Fruit fly (Drosophila melanogaster) whole organism, adult: Measurements from ENCODE around the gene peng.

Source experiments
- CG1620 ChIP-seq: fragments of 200-800 bp; sonication (Bioruptor generic); optimal IDR thresholded peaks from 2 replicates; lab custom pipeline; 2016; ENCODE audit warnings: missing biosample characterization, missing genetic modification characterization
- CG7045 ChIP-seq: fragments of 200-800 bp; sonication (Bioruptor generic); optimal IDR thresholded peaks from 2 replicates; lab custom pipeline; 2017; ENCODE audit warnings: missing biosample characterization, mild to moderate bottlenecking, missing genetic modification characterization
- Mnt ChIP-seq: fragments of 200-800 bp; sonication (Bioruptor generic); optimal IDR thresholded peaks from 2 replicates; lab custom pipeline; 2016; ENCODE audit warnings: missing biosample characterization, mild to moderate bottlenecking, missing genetic modification characterization
- ovo ChIP-seq: fragments of 200-800 bp; sonication (Bioruptor generic); optimal IDR thresholded peaks from 2 replicates; lab custom pipeline; 2016; ENCODE audit warnings: missing biosample characterization, missing genetic modification characterization

DNA sequence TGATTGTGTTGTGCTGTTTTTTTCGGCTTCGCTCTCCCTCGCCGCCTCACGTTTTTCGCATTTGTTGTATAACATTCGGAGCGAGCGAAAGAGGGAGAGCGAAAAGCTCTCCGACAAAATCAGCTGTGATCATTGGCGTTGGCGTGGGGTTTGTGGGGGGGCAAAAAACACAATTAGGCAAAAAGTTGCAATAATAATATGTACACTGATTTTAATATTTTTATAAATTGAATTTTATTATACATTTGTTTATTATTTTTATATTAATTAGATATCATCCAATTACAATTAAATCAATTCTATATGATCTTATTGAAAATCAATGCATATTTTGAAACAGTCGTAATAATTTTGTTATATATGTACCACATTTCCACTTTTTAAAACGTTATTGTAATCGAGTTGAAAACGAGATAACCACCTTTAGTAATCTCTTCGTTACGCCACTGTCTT, 26.0 kb upstream of the peng start:
- no peak for TF ChIP-seq CG1620 (GFP tag; lab: Kevin White, UChicago)
- TF ChIP-seq ovo: no peak
- no peak for TF ChIP-seq CG7045
- peak; percentile 17 for TF ChIP-seq Mnt
